Worm (Caenorhabditis elegans) whole organism, young adult: ENCODE data around the gene arx-5.

Experiments
- C06A6.2 ChIP-seq: fragments of 200-800 bp; sonication (Bioruptor generic); conservative IDR thresholded peaks from 2 replicates; pipeline ENCODE4 v1.3.6; 2022; ENCODE audit warnings: missing genetic modification characterization, missing compliant biosample characterization
- D2030.7 ChIP-seq: fragments of 200-800 bp; sonication (Bioruptor generic); IDR thresholded peaks from 2 replicates; pipeline ENCODE4 v1.3.6; 2022; ENCODE audit warnings: missing genetic modification reagents, missing genetic modification characterization, missing compliant biosample characterization
- F33H1.4 ChIP-seq: fragments of 200-800 bp; sonication (Bioruptor generic); IDR thresholded peaks from 2 replicates; pipeline ENCODE4 v1.3.6; 2022; ENCODE audit warnings: missing genetic modification reagents, missing genetic modification characterization, missing compliant biosample characterization
- F49E8.2 ChIP-seq: sonication (generic microtip); optimal IDR thresholded peaks from 3 replicates; lab custom pipeline; 2017; ENCODE audit warnings: missing genetic modification characterization, mild to moderate bottlenecking, missing compliant biosample characterization, antibody characterized with exemption, moderate library complexity; ENCODE audit not compliant: insufficient read depth
- F52B5.7 ChIP-seq: sonication (generic microtip); optimal IDR thresholded peaks from 2 replicates; lab custom pipeline; 2016; ENCODE audit warnings: mild to moderate bottlenecking, missing genetic modification characterization, missing compliant biosample characterization
- F55B11.4 ChIP-seq: sonication (generic microtip); optimal IDR thresholded peaks from 2 replicates; lab custom pipeline; 2016; ENCODE audit warnings: missing compliant biosample characterization, missing genetic modification characterization, borderline replicate concordance; ENCODE audit not compliant: insufficient read depth
- F57C9.4 ChIP-seq: sonication (generic microtip); optimal IDR thresholded peaks from 2 replicates; lab custom pipeline; 2017; ENCODE audit warnings: mild to moderate bottlenecking, missing genetic modification characterization, missing compliant biosample characterization
- K11D2.4 ChIP-seq: fragments of 200-800 bp; sonication (Bioruptor generic); IDR thresholded peaks from 2 replicates; pipeline ENCODE4 v1.3.6; 2022; ENCODE audit warnings: missing genetic modification reagents, missing genetic modification characterization, missing compliant biosample characterization
- K12H6.12 ChIP-seq: fragments of 200-800 bp; sonication (Bioruptor generic); optimal IDR thresholded peaks from 2 replicates; lab custom pipeline; 2018; ENCODE audit warnings: mild to moderate bottlenecking, missing genetic modification characterization, missing compliant biosample characterization
- T26A5.8 ChIP-seq: sonication (generic microtip); optimal IDR thresholded peaks from 2 replicates; lab custom pipeline; 2016; ENCODE audit warnings: missing genetic modification characterization, missing compliant biosample characterization
- aptf-2 ChIP-seq: fragments of 200-800 bp; sonication (Bioruptor generic); conservative IDR thresholded peaks from 2 replicates; pipeline ENCODE4 v1.3.6; 2022; ENCODE audit warnings: missing genetic modification reagents, missing genetic modification characterization, missing compliant biosample characterization
- attf-3 ChIP-seq: fragments of 200-800 bp; sonication (Bioruptor generic); conservative IDR thresholded peaks from 2 replicates; pipeline ENCODE4 v1.3.6; 2022; ENCODE audit warnings: missing genetic modification reagents, missing genetic modification characterization, missing compliant biosample characterization
- ceh-91 ChIP-seq: fragments of 200-800 bp; sonication (Bioruptor generic); IDR thresholded peaks from 2 replicates; pipeline ENCODE4 v1.3.6; 2022; ENCODE audit warnings: missing genetic modification reagents, missing genetic modification characterization, missing compliant biosample characterization
- chd-7 ChIP-seq: sonication (generic microtip); optimal IDR thresholded peaks from 2 replicates; lab custom pipeline; 2016; ENCODE audit warnings: mild to moderate bottlenecking, missing genetic modification characterization, moderate library complexity, missing compliant biosample characterization
- dpl-1 ChIP-seq: fragments of 150-350 bp; optimal IDR thresholded peaks from 2 replicates; lab custom pipeline; 2014; ENCODE audit warnings: missing biosample characterization, missing genetic modification reagents, missing genetic modification characterization
- efl-1 ChIP-seq: fragments of 150-350 bp; optimal IDR thresholded peaks from 2 replicates; lab custom pipeline; 2014; ENCODE audit warnings: missing biosample characterization, missing genetic modification reagents, missing genetic modification characterization
- ets-4 ChIP-seq: fragments of 200-800 bp; sonication (Bioruptor generic); optimal IDR thresholded peaks from 2 replicates; lab custom pipeline; 2018; ENCODE audit warnings: mild to moderate bottlenecking, missing genetic modification characterization, missing compliant biosample characterization
- hlh-12 ChIP-seq: sonication (generic microtip); optimal IDR thresholded peaks from 2 replicates; lab custom pipeline; 2016; ENCODE audit warnings: missing genetic modification characterization, missing compliant biosample characterization
- hrde-1 ChIP-seq: sonication (generic microtip); optimal IDR thresholded peaks from 2 replicates; lab custom pipeline; 2016; ENCODE audit warnings: missing genetic modification characterization, mild to moderate bottlenecking, missing compliant biosample characterization, moderate library complexity, missing genotype, missing genetic modification reagents, borderline replicate concordance
- hsf-1 ChIP-seq: fragments of 200-800 bp; sonication (Bioruptor generic); IDR thresholded peaks from 2 replicates; pipeline ENCODE4 v1.3.6; 2022; ENCODE audit warnings: missing genetic modification reagents, missing genetic modification characterization, missing compliant biosample characterization
- lag-1 ChIP-seq: fragments of 200-800 bp; sonication (Bioruptor generic); IDR thresholded peaks from 2 replicates; pipeline ENCODE4 v1.3.6; 2022; ENCODE audit warnings: missing genetic modification reagents, missing genetic modification characterization, missing compliant biosample characterization
- lin-54 ChIP-seq: fragments of 200-800 bp; sonication (Bioruptor generic); optimal IDR thresholded peaks from 2 replicates; lab custom pipeline; 2018; ENCODE audit warnings: mild to moderate bottlenecking, missing genetic modification characterization, missing compliant biosample characterization
- lir-1 ChIP-seq: fragments of 200-800 bp; sonication (Bioruptor generic); conservative IDR thresholded peaks from 2 replicates; pipeline ENCODE4 v1.3.6; 2022; ENCODE audit warnings: missing genetic modification reagents, missing genetic modification characterization, missing compliant biosample characterization
- lsl-1 ChIP-seq: fragments of 200-800 bp; sonication (Bioruptor generic); optimal IDR thresholded peaks from 2 replicates; lab custom pipeline; 2018; ENCODE audit warnings: mild to moderate bottlenecking, missing genetic modification characterization, moderate library complexity, missing compliant biosample characterization
- madf-3 ChIP-seq: fragments of 200-800 bp; sonication (Bioruptor generic); IDR thresholded peaks from 2 replicates; pipeline ENCODE4 v1.3.6; 2022; ENCODE audit warnings: missing genetic modification reagents, missing genetic modification characterization, missing compliant biosample characterization
- madf-6 ChIP-seq: fragments of 200-800 bp; sonication (Bioruptor generic); IDR thresholded peaks from 2 replicates; pipeline ENCODE4 v1.3.6; 2022; ENCODE audit warnings: missing genetic modification reagents, missing genetic modification characterization, missing compliant biosample characterization
- madf-8 ChIP-seq: fragments of 200-800 bp; sonication (Bioruptor generic); conservative IDR thresholded peaks from 2 replicates; pipeline ENCODE4 v1.3.6; 2022; ENCODE audit warnings: missing genetic modification reagents, missing genetic modification characterization, missing compliant biosample characterization
- mcd-1 ChIP-seq: fragments of 200-800 bp; sonication (Bioruptor generic); IDR thresholded peaks from 2 replicates; pipeline ENCODE4 v1.3.6; 2022; ENCODE audit warnings: missing genetic modification reagents, missing genetic modification characterization, missing compliant biosample characterization
- nfya-2 ChIP-seq: fragments of 200-800 bp; sonication (Bioruptor generic); IDR thresholded peaks from 2 replicates; pipeline ENCODE4 v1.3.6; 2022; ENCODE audit warnings: missing genetic modification reagents, missing genetic modification characterization, missing compliant biosample characterization
- rcor-1 ChIP-seq: fragments of 200-800 bp; sonication (Bioruptor generic); IDR thresholded peaks from 2 replicates; pipeline ENCODE4 v1.3.6; 2022; ENCODE audit warnings: missing genetic modification reagents, missing genetic modification characterization, missing compliant biosample characterization
- repo-1 ChIP-seq: sonication (generic microtip); optimal IDR thresholded peaks from 2 replicates; lab custom pipeline; 2017; ENCODE audit warnings: mild to moderate bottlenecking, missing genetic modification characterization, missing compliant biosample characterization
- snpc-4 ChIP-seq, 5 experiments: fragments of 150-350 bp in 1 of 5; sonication (generic microtip) in 4 of 5; optimal IDR thresholded peaks; 2 replicates each; lab custom pipeline; 2014 to 2018; ENCODE audit warnings: missing genetic modification characterization in 5 of 5, missing biosample characterization in 3 of 5, antibody characterized with exemption in 2 of 5, mild to moderate bottlenecking in 2 of 5, missing compliant biosample characterization in 2 of 5, missing genotype in 2 of 5, moderate library complexity in 2 of 5, missing genetic modification reagents in 1 of 5
- xnd-1 ChIP-seq: sonication (generic microtip); optimal IDR thresholded peaks from 2 replicates; lab custom pipeline; 2016; ENCODE audit warnings: missing genotype, missing genetic modification reagents, missing genetic modification characterization, missing compliant biosample characterization

Gene arx-5

DNA sequence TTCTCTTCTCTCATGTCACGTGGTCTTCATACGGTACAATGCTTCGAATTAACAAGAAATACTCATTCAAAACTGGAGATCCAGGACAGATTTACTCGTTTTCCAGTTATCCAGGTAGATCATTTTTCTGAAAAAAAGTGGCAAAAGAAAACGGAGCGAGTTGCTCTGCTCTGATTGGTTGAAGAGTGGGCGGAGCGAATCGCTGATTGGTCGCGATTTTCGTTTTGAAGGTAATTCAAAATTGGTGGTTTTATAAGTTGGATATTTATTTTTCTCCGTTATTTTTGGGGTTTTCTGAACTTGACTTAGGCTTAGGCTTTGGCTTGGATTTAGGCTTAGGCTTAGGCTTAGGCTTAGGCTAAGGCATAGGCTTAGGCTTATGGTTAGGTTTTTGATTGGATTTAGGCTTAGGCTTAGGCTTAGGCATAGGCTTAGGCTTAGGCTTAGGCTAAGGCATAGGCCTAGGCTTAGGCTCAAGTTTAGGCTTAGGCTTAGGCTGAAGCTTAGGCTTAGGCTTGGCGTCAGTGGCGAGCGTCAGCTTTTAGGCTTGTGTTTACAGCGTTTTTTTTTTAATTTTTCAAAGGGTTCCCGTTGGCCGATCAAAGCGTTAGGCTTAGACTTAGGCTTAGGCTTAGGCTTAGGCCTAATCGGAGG lies 4.8 kb upstream of the arx-5 start:
- TF ChIP-seq K12H6.12 (tag; lab: Kevin White, UChicago) = no peak
- TF ChIP-seq aptf-2 = no peak
- no peak for TF ChIP-seq hsf-1 (GFP tag; lab: Robert Waterston, UW)
- no peak for TF ChIP-seq hlh-12 (tag; lab: Kevin White, UChicago)
- no peak for TF ChIP-seq hrde-1 (tag; lab: Kevin White, UChicago)
- TF ChIP-seq xnd-1 (tag; lab: Kevin White, UChicago) = no peak
- no peak for TF ChIP-seq lsl-1 (GFP tag; lab: Kevin White, UChicago)
- no peak for TF ChIP-seq lir-1 (GFP tag; lab: Robert Waterston, UW)
- no peak for TF ChIP-seq C06A6.2
- no peak for TF ChIP-seq F52B5.7
- no peak for TF ChIP-seq F49E8.2 (tag; lab: Kevin White, UChicago)
- TF ChIP-seq repo-1 (tag; lab: Kevin White, UChicago) = no peak
- no peak for TF ChIP-seq F55B11.4 (tag; lab: Kevin White, UChicago)
- no peak for TF ChIP-seq rcor-1 (GFP tag; lab: Robert Waterston, UW)
- no peak for TF ChIP-seq F57C9.4 (tag; lab: Kevin White, UChicago)

DNA sequence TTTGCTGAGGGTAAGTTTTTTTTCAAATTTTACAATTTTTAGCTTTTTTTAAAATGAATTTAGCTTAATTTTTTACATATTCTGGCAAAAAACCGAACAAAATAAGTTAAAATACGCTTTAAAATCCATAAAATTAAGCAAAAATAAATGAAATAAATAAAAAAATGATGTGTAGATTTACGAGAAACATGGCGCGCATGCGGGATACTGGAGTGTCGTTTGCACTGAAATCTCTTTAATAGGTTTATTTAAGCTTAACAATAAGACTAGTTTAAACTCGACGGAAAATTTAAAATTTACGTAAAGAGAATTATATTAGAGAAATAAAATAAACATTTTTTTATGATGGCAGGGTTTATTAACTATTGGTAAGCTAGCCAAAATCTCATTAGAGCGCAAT lies 3.4 kb upstream of the arx-5 start:
- TF ChIP-seq attf-3 (GFP tag; lab: Robert Waterston, UW) (peak; percentile 66), T26A5.8 (tag; lab: Kevin White, UChicago) (no peak)

DNA sequence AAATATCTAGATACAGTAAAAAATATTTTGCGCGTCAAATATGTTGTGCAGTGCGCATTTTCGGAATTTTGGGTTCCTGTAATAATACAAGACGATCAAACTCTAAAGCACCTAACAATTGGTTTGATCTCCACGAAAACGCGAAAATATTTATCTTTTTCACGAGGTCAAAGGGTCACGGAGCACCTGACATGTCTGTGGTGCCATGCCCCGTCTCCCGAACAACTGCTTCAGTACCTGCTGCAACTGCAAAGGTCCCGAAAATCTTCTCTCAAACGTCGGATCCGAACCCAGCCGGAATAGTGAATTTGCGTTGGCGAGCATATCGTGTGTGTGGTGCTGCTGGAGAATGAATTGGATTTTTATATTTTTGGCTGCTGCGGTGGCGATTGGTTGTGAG lies 2.0 kb upstream of the arx-5 start, which contains the start of the genes Y37D8A.2 and Y37D8A.25:
Gene Y37D8A.2 (plus strand): TSS at position 285 of the 400 bp plus-strand sequence.
Gene Y37D8A.25 (minus strand): TSS at position 345 of the 400 bp plus-strand sequence.
- no peak for TF ChIP-seq K11D2.4 (GFP tag; lab: Robert Waterston, UW)
- TF ChIP-seq, all 124 proteins: peak for 0

DNA sequence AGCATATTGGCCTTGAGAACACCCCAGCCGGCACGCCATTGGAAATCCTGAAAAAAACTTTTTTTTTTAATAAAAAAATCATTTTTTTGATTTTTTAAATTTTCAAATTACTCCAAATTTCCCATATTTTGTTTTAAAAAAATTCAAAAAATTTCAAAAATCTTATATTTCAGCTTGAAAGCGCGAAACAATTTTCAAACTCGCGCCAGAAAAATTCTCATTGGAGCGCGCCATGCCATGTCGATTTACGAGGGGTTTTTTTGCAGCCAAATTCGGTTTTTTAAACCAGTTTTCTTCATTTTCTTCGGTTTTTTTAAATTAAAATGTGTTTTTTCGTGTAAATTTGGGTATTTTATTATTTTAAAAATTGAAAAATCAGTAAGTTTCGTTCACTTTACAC lies 1.2 kb upstream of the arx-5 start:
- peak; percentile 59; the same call in 1 of the 2 replicates for TF ChIP-seq madf-6 (GFP tag; lab: Robert Waterston, UW)
- peak; percentile 18; the same call in 1 of the 2 replicates for TF ChIP-seq attf-3 (GFP tag; lab: Robert Waterston, UW)
- no peak for TF ChIP-seq chd-7 (tag; lab: Kevin White, UChicago)
- TF ChIP-seq F33H1.4 (GFP tag; lab: Robert Waterston, UW) = peak; percentile 39; the same call in 1 of the 2 replicates
- TF ChIP-seq ceh-91 = peak; percentile 64
- peak; percentile 65; the same call in 1 of the 2 replicates for TF ChIP-seq madf-3 (GFP tag; lab: Robert Waterston, UW)
- TF ChIP-seq mcd-1 = 0 out of 2 replicates have a peak, but pooled peaks have one; percentile 16
- TF ChIP-seq dpl-1 (GFP tag; lab: Kevin White, UChicago) = peak; percentile 27
- TF ChIP-seq D2030.7 (GFP tag; lab: Robert Waterston, UW) = peak; percentile 21; the same call in 1 of the 2 replicates
- peak; percentile 65 for TF ChIP-seq efl-1 (GFP tag; lab: Kevin White, UChicago)
- TF ChIP-seq ets-4 (GFP tag; lab: Kevin White, UChicago) = no peak
- TF ChIP-seq nfya-2 = no peak
- peak; percentile 21 for TF ChIP-seq lsl-1 (GFP tag; lab: Kevin White, UChicago)
- peak; percentile 61 for TF ChIP-seq lin-54 (GFP tag; lab: Kevin White, UChicago)
- peak; percentile 46; the same call in 1 of the 2 replicates for TF ChIP-seq madf-8 (GFP tag; lab: Robert Waterston, UW)
- TF ChIP-seq lag-1 (GFP tag; lab: Robert Waterston, UW) = no peak
- TF ChIP-seq snpc-4 (GFP tag; optimal IDR thresholded peaks at IDR 0.05; lab: Kevin White, UChicago) = no peak
- no peak for TF ChIP-seq snpc-4 (tag; optimal IDR thresholded peaks at IDR 0.05; lab: Kevin White, UChicago)
